Worm (Caenorhabditis elegans) whole organism, L1 larva: ENCODE data around the gene C33F10.4.

Source experiments
- C04F5.9 ChIP-seq: sonication (generic microtip); optimal IDR thresholded peaks from 2 replicates; lab custom pipeline; 2016; ENCODE audit warnings: missing genetic modification characterization, missing compliant biosample characterization
- C16A3.4 ChIP-seq: fragments of 150-350 bp; optimal IDR thresholded peaks from 2 replicates; lab custom pipeline; 2014; ENCODE audit warnings: missing biosample characterization, missing genetic modification characterization
- aha-1 ChIP-seq: fragments of 150-350 bp; optimal IDR thresholded peaks from 2 replicates; lab custom pipeline; 2014; ENCODE audit warnings: missing biosample characterization, missing genetic modification characterization
- aly-2 ChIP-seq: fragments of 150-350 bp; optimal IDR thresholded peaks from 2 replicates; lab custom pipeline; 2014; ENCODE audit warnings: missing biosample characterization, missing genetic modification characterization
- ama-1 ChIP-seq: fragments of 150-350 bp; optimal IDR thresholded peaks from 2 replicates; lab custom pipeline; 2014
- blmp-1 ChIP-seq: fragments of 150-350 bp; optimal IDR thresholded peaks from 2 replicates; lab custom pipeline; 2014; ENCODE audit warnings: missing biosample characterization, missing genetic modification characterization
- ceh-8 ChIP-seq: fragments of 200-800 bp; sonication (Bioruptor generic); optimal IDR thresholded peaks from 2 replicates; lab custom pipeline; 2018; ENCODE audit warnings: mild to moderate bottlenecking, missing genetic modification characterization, moderate library complexity, missing compliant biosample characterization
- ceh-82 ChIP-seq, 3 experiments: fragments of 150-350 bp in 1 of 3; sonication (generic microtip) in 2 of 3; optimal IDR thresholded peaks; 2 replicates each; lab custom pipeline; 2014 to 2017; ENCODE audit warnings: missing biosample characterization in 3 of 3, missing genetic modification characterization in 3 of 3
- ces-1 ChIP-seq: fragments of 150-350 bp; optimal IDR thresholded peaks from 2 replicates; lab custom pipeline; 2014; ENCODE audit warnings: missing biosample characterization, missing genetic modification reagents, missing genetic modification characterization
- efl-1 ChIP-seq, 4 experiments: fragments of 150-350 bp; optimal IDR thresholded peaks in 3 of 4; peaks in 1 of 4; 1 replicate in 1 of 4; 2 replicates in 3 of 4; lab custom pipeline; 2014; ENCODE audit warnings: missing biosample characterization in 2 of 4, missing genetic modification characterization in 2 of 4, missing genetic modification reagents in 2 of 4
- elt-3 ChIP-seq, 6 experiments: fragments of 150-350 bp in 1 of 6; sonication (generic microtip); optimal IDR thresholded peaks; 2 replicates each; lab custom pipeline; 2017 to 2018; ENCODE audit warnings: missing biosample characterization in 6 of 6, missing genetic modification characterization in 6 of 6, inconsistent platforms in 1 of 6
- ets-5 ChIP-seq: fragments of 200-800 bp; sonication (Bioruptor generic); IDR thresholded peaks from 2 replicates; pipeline ENCODE4 v1.3.6; 2022; ENCODE audit warnings: missing genetic modification characterization, missing compliant biosample characterization
- fkh-4 ChIP-seq: sonication (generic microtip); optimal IDR thresholded peaks from 2 replicates; lab custom pipeline; 2016; ENCODE audit warnings: missing compliant biosample characterization, missing genetic modification characterization, borderline replicate concordance
- fkh-8 ChIP-seq: sonication (generic microtip); optimal IDR thresholded peaks from 2 replicates; lab custom pipeline; 2016; ENCODE audit warnings: mild to moderate bottlenecking, missing genetic modification characterization, missing compliant biosample characterization
- grh-1 ChIP-seq: fragments of 200-800 bp; sonication (Bioruptor generic); IDR thresholded peaks from 2 replicates; pipeline ENCODE4 v1.3.6; 2022; ENCODE audit warnings: missing genetic modification reagents, missing genetic modification characterization, missing compliant biosample characterization
- hlh-17 ChIP-seq: fragments of 200-800 bp; sonication (Bioruptor generic); optimal IDR thresholded peaks from 2 replicates; lab custom pipeline; 2018; ENCODE audit warnings: missing genetic modification characterization, mild to moderate bottlenecking, missing compliant biosample characterization, moderate library complexity, borderline replicate concordance
- hlh-4 ChIP-seq: sonication (generic microtip); optimal IDR thresholded peaks from 2 replicates; lab custom pipeline; 2016; ENCODE audit warnings: mild to moderate bottlenecking, missing genetic modification characterization, missing compliant biosample characterization
- irx-1 ChIP-seq: sonication (generic microtip); optimal IDR thresholded peaks from 2 replicates; lab custom pipeline; 2016; ENCODE audit warnings: missing genetic modification characterization, missing compliant biosample characterization
- jun-1 ChIP-seq: fragments of 150-350 bp; optimal IDR thresholded peaks from 2 replicates; lab custom pipeline; 2014; ENCODE audit warnings: missing biosample characterization, missing genetic modification reagents, missing genetic modification characterization
- lin-14 ChIP-seq: fragments of 200-800 bp; sonication (Bioruptor generic); optimal IDR thresholded peaks from 2 replicates; lab custom pipeline; 2018; ENCODE audit warnings: mild to moderate bottlenecking, missing genetic modification characterization, moderate library complexity, missing compliant biosample characterization
- nhr-12 ChIP-seq: sonication (generic microtip); optimal IDR thresholded peaks from 2 replicates; lab custom pipeline; 2017; ENCODE audit warnings: missing biosample characterization, missing genetic modification characterization
- nhr-19 ChIP-seq: fragments of 200-800 bp; sonication (Bioruptor generic); conservative IDR thresholded peaks from 2 replicates; pipeline ENCODE4 v1.3.6; 2022; ENCODE audit warnings: missing genetic modification characterization, missing compliant biosample characterization
- nhr-20 ChIP-seq: sonication (generic microtip); optimal IDR thresholded peaks from 2 replicates; lab custom pipeline; 2016; ENCODE audit warnings: mild to moderate bottlenecking, missing genetic modification characterization, missing compliant biosample characterization
- nhr-28 ChIP-seq: fragments of 150-350 bp; optimal IDR thresholded peaks from 2 replicates; lab custom pipeline; 2014; ENCODE audit warnings: missing biosample characterization, missing genetic modification characterization
- nhr-71 ChIP-seq: sonication (generic microtip); optimal IDR thresholded peaks from 2 replicates; lab custom pipeline; 2016; ENCODE audit warnings: mild to moderate bottlenecking, missing genetic modification characterization, moderate library complexity, missing compliant biosample characterization
- nhr-85 ChIP-seq: sonication (generic microtip); peaks from one replicate; lab custom pipeline; 2016; ENCODE audit warnings: missing genetic modification characterization, inconsistent platforms, missing compliant biosample characterization
- pag-3 ChIP-seq: sonication (generic microtip); optimal IDR thresholded peaks from 2 replicates; lab custom pipeline; 2017; ENCODE audit warnings: missing genetic modification characterization, mild to moderate bottlenecking, missing compliant biosample characterization, antibody characterized with exemption, borderline replicate concordance; ENCODE audit not compliant: insufficient read depth
- rnt-1 ChIP-seq: sonication (generic microtip); optimal IDR thresholded peaks from 2 replicates; lab custom pipeline; 2016; ENCODE audit warnings: mild to moderate bottlenecking, missing genetic modification characterization, moderate library complexity, missing compliant biosample characterization
- snpc-4 ChIP-seq: fragments of 150-350 bp; optimal IDR thresholded peaks from 2 replicates; lab custom pipeline; 2014; ENCODE audit warnings: missing biosample characterization, missing genetic modification characterization
- swsn-7 ChIP-seq: sonication (generic microtip); optimal IDR thresholded peaks from 2 replicates; lab custom pipeline; 2016; ENCODE audit warnings: missing genetic modification characterization, missing compliant biosample characterization
- tbx-2 ChIP-seq: sonication (generic microtip); optimal IDR thresholded peaks from 2 replicates; lab custom pipeline; 2016; ENCODE audit warnings: missing genetic modification characterization, missing compliant biosample characterization
- unc-130 ChIP-seq: fragments of 150-350 bp; optimal IDR thresholded peaks from 2 replicates; lab custom pipeline; 2017; ENCODE audit warnings: missing biosample characterization, missing genetic modification characterization, inconsistent platforms
- zag-1 ChIP-seq: fragments of 150-350 bp; optimal IDR thresholded peaks from 2 replicates; lab custom pipeline; 2014; ENCODE audit warnings: missing biosample characterization, missing genetic modification characterization
- zip-4 ChIP-seq: fragments of 200-800 bp; sonication (Bioruptor generic); optimal IDR thresholded peaks from 2 replicates; lab custom pipeline; 2018; ENCODE audit warnings: mild to moderate bottlenecking, missing genetic modification characterization, moderate library complexity, missing compliant biosample characterization
- ztf-4 ChIP-seq: fragments of 150-350 bp; optimal IDR thresholded peaks from 2 replicates; lab custom pipeline; 2014; ENCODE audit warnings: missing biosample characterization, missing genetic modification characterization

Gene C33F10.4

DNA sequence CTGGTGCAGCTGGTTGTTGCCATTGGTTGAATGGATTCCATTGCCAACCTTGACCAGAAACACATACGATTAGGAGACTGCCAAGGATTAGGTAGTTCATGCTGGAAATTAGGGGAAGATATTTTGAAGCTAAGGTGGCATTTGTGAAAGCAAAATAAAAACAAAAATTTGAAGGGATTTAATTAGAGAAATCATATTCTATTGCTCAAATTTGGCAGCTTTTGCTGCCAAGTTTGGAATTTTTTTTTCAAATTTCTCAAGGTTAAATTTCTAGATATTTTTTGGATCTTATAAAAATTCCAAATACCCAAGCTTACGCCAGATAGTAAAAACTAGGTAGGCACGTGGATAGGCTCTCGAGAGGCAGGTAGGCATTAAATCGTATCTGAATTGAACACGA, 24.3 kb upstream of the C33F10.4 start, which contains the start of gene F26G1.5:
Gene F26G1.5, minus strand, starts transcription at position 101 of the 400 bp plus-strand sequence.
- TF ChIP-seq ztf-4 (tag; lab: Kevin White, UChicago) (no peak), blmp-1 (tag; lab: Kevin White, UChicago) (no peak), aly-2 (no peak), tbx-2 (tag; lab: Kevin White, UChicago) (no peak), nhr-20 (tag; lab: Kevin White, UChicago) (no peak), nhr-12 (tag; lab: Kevin White, UChicago) (no peak), nhr-19 (GFP tag; lab: Robert Waterston, UW) (no peak), efl-1 (optimal IDR thresholded peaks at IDR 0.05; lab: Kevin White, UChicago) (no peak), efl-1 (GFP tag; optimal IDR thresholded peaks at IDR 0.05 in 1 of 2; lab: Kevin White, UChicago) (no peak), rnt-1 (tag; lab: Kevin White, UChicago) (no peak), nhr-85 (tag; lab: Kevin White, UChicago) (no peak), C16A3.4 (tag; lab: Kevin White, UChicago) (no peak), ama-1 (no peak)

DNA sequence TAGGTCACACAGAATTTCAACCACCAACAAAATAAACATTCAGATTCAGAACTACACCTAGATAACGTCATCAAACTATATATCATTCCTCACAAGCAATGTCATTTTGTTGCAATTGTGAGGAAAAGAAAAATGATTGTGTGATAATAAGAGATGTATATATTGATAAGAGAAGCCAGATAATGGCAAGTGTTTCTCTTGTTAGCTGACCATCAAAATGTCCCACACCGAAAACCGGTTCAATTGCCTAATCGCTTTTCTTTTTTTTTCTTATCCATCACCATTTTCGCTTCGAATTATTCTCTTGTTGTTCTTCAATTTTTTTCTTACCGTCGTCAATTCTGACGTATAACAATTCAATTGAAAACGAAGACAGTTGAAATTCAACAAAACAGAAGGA, 23.1 kb upstream of the C33F10.4 start:
- peak; percentile 53 for TF ChIP-seq grh-1
- no peak for TF ChIP-seq aha-1 (tag; lab: Kevin White, UChicago)
- TF ChIP-seq lin-14 (GFP tag; lab: Kevin White, UChicago) = peak; percentile 62
- no peak for TF ChIP-seq swsn-7 (tag; lab: Kevin White, UChicago)
- no peak for TF ChIP-seq jun-1
- peak; percentile 86 for TF ChIP-seq blmp-1 (tag; lab: Kevin White, UChicago)
- peak; percentile 88 for TF ChIP-seq nhr-85 (tag; lab: Kevin White, UChicago)
- peak in 4 of 6 experiments; percentile 32 to 92 (median 80) for TF ChIP-seq elt-3 (tag; optimal IDR thresholded peaks at IDR 0.05; lab: Kevin White, UChicago)
- no peak for TF ChIP-seq fkh-4 (tag; lab: Kevin White, UChicago)
- TF ChIP-seq nhr-20 (tag; lab: Kevin White, UChicago) = peak; percentile 17

- TF ChIP-seq ceh-8 (GFP tag; lab: Kevin White, UChicago) (no peak), snpc-4 (tag; lab: Kevin White, UChicago) (no peak), nhr-19 (GFP tag; lab: Robert Waterston, UW) (no peak), hlh-4 (tag; lab: Kevin White, UChicago) (no peak)
These were observed 21.6 kb upstream of the C33F10.4 start, which contains the start of the genes F26G1.9 and F26G1.10 for ce11 chrII:4773891-4774432. Gene F26G1.9, minus strand, starts transcription at chrII:4773991. Gene F26G1.10, plus strand, starts transcription at chrII:4774382.

DNA sequence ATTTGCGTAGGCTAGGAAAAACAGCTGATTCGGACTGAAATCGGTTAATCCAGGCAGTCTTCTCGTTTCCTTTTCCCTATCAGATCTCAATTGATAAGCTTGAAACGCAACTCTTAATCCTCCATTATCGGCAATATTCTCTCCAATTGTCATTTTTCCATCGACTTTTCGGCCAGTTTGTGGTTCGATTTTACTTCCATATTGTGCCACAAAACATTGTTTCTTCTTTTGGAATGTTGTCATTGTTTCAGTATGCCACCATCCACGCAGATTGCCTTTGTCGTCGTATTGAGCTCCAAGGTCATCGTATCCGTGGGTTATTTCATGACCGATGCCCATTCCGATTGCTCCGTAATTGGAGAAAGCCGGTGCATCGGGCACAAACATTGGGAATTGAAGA, 19.8 kb upstream of the C33F10.4 start:
- no peak for TF ChIP-seq elt-3 (tag; optimal IDR thresholded peaks at IDR 0.05; lab: Kevin White, UChicago)
- TF ChIP-seq zip-4 (GFP tag; lab: Kevin White, UChicago) = no peak
- TF ChIP-seq ceh-82 (tag; optimal IDR thresholded peaks at IDR 0.05; lab: Kevin White, UChicago) = no peak
- no peak for TF ChIP-seq hlh-17 (GFP tag; lab: Kevin White, UChicago)
- TF ChIP-seq ces-1 (GFP tag; lab: Kevin White, UChicago) = no peak
- TF ChIP-seq ets-5 (GFP tag; lab: Robert Waterston, UW) = no peak
- TF ChIP-seq zag-1 (tag; lab: Kevin White, UChicago) = no peak
- TF ChIP-seq nhr-28 (tag; lab: Kevin White, UChicago) = no peak
- no peak for TF ChIP-seq pag-3 (tag; lab: Kevin White, UChicago)
- no peak for TF ChIP-seq irx-1 (tag; lab: Kevin White, UChicago)
- TF ChIP-seq jun-1 = no peak
- TF ChIP-seq aly-2 = no peak
- TF ChIP-seq unc-130 = no peak
- TF ChIP-seq fkh-8 (tag; lab: Kevin White, UChicago) = no peak
- TF ChIP-seq C04F5.9 (tag; lab: Kevin White, UChicago) = no peak
- no peak for TF ChIP-seq nhr-71 (tag; lab: Kevin White, UChicago)
- TF ChIP-seq lin-14 (GFP tag; lab: Kevin White, UChicago) = no peak
